Fruit fly (Drosophila melanogaster) whole organism, embryonic: ENCODE measurements around the gene CG17377.

Experiments
- Aef1 ChIP-seq: fragments of 200-800 bp; sonication (Bioruptor generic); IDR thresholded peaks from 3 replicates; pipeline ENCODE4 v1.3.6; 2022; ENCODE audit warnings: missing biosample characterization, missing genetic modification characterization
- BtbVII ChIP-seq: fragments of 200-800 bp; sonication (Bioruptor generic); optimal IDR thresholded peaks from 3 replicates; lab custom pipeline; 2017; ENCODE audit warnings: missing biosample characterization, mild to moderate bottlenecking, missing genetic modification characterization
- CG10431 ChIP-seq: fragments of 200-800 bp; sonication (Bioruptor generic); optimal IDR thresholded peaks from 3 replicates; lab custom pipeline; 2018; ENCODE audit warnings: missing biosample characterization, mild to moderate bottlenecking, missing genetic modification characterization
- CG13296 ChIP-seq: fragments of 200-800 bp; sonication (Bioruptor generic); optimal IDR thresholded peaks from 3 replicates; lab custom pipeline; 2018; ENCODE audit warnings: missing biosample characterization, mild to moderate bottlenecking, missing genetic modification characterization
- CG13775 ChIP-seq: fragments of 200-800 bp; sonication (Bioruptor generic); optimal IDR thresholded peaks from 3 replicates; lab custom pipeline; 2017; ENCODE audit warnings: missing biosample characterization, mild to moderate bottlenecking, missing genetic modification characterization
- CG14860 ChIP-seq: fragments of 200-800 bp; sonication (Bioruptor generic); IDR thresholded peaks from 3 replicates; pipeline ENCODE4 v1.3.6; 2022; ENCODE audit warnings: missing biosample characterization, missing genetic modification characterization; ENCODE audit not compliant: partially characterized antibody
- CG15011 ChIP-seq: fragments of 200-800 bp; sonication (Bioruptor generic); optimal IDR thresholded peaks from 3 replicates; lab custom pipeline; 2018; ENCODE audit warnings: missing biosample characterization, mild to moderate bottlenecking, missing genetic modification characterization
- CG1647 ChIP-seq: fragments of 200-800 bp; sonication (Bioruptor generic); optimal IDR thresholded peaks from 3 replicates; lab custom pipeline; 2016; ENCODE audit warnings: missing biosample characterization, missing genetic modification characterization
- CG17612 ChIP-seq: fragments of 200-800 bp; sonication (Bioruptor generic); IDR thresholded peaks from 2 replicates; pipeline ENCODE4 v1.3.6; 2022; ENCODE audit warnings: missing biosample characterization, missing genetic modification characterization
- CG1792 ChIP-seq: fragments of 200-800 bp; sonication (Bioruptor generic); optimal IDR thresholded peaks from 2 replicates; lab custom pipeline; 2016; ENCODE audit warnings: missing biosample characterization, missing genetic modification characterization
- CG18262 ChIP-seq: fragments of 200-800 bp; optimal IDR thresholded peaks from 3 replicates; lab custom pipeline; 2019; ENCODE audit warnings: missing biosample characterization, mild to moderate bottlenecking, missing genetic modification characterization, moderate library complexity
- CG2116 ChIP-seq: fragments of 200-800 bp; sonication (Bioruptor generic); optimal IDR thresholded peaks from 3 replicates; lab custom pipeline; 2018; ENCODE audit warnings: missing biosample characterization, mild to moderate bottlenecking, missing genetic modification characterization
- CG2202 ChIP-seq: fragments of 200-800 bp; sonication (Bioruptor generic); optimal IDR thresholded peaks from 2 replicates; lab custom pipeline; 2018; ENCODE audit warnings: missing biosample characterization, mild to moderate bottlenecking, missing genetic modification characterization
- CG5180 ChIP-seq: fragments of 200-800 bp; sonication (Bioruptor generic); optimal IDR thresholded peaks from 3 replicates; lab custom pipeline; 2017; ENCODE audit warnings: missing biosample characterization, missing genetic modification characterization, mild to moderate bottlenecking, moderate library complexity, missing genetic modification reagents
- CG5953 ChIP-seq: fragments of 200-800 bp; sonication (Bioruptor generic); IDR thresholded peaks from 2 replicates; pipeline ENCODE4 v1.3.6; 2022; ENCODE audit warnings: missing biosample characterization, missing genetic modification characterization
- CG7928 ChIP-seq: fragments of 200-800 bp; sonication (Bioruptor generic); optimal IDR thresholded peaks from 2 replicates; lab custom pipeline; 2017; ENCODE audit warnings: missing biosample characterization, mild to moderate bottlenecking, missing genetic modification characterization
- CG8089 ChIP-seq: fragments of 200-800 bp; sonication (Bioruptor generic); optimal IDR thresholded peaks from 3 replicates; lab custom pipeline; 2016; ENCODE audit warnings: missing biosample characterization, missing genetic modification characterization
- CG9876 ChIP-seq: fragments of 200-800 bp; sonication (Bioruptor generic); optimal IDR thresholded peaks from 2 replicates; lab custom pipeline; 2016; ENCODE audit warnings: missing biosample characterization, missing genetic modification characterization
- Elba2 ChIP-seq: fragments of 200-800 bp; sonication (Bioruptor generic); optimal IDR thresholded peaks from 3 replicates; lab custom pipeline; 2016; ENCODE audit warnings: missing biosample characterization, missing genetic modification characterization
- HHEX ChIP-seq: fragments of 200-800 bp; sonication (Bioruptor generic); optimal IDR thresholded peaks from 3 replicates; lab custom pipeline; 2017; ENCODE audit warnings: missing biosample characterization, mild to moderate bottlenecking, missing genetic modification characterization, missing genetic modification reagents
- Hr39 ChIP-seq: fragments of >200 bp; optimal IDR thresholded peaks from 2 replicates; lab custom pipeline; 2017
- MESR4 ChIP-seq: fragments of 200-800 bp; sonication (Bioruptor generic); optimal IDR thresholded peaks from 2 replicates; lab custom pipeline; 2018; ENCODE audit warnings: missing biosample characterization, mild to moderate bottlenecking, missing genetic modification characterization, moderate library complexity
- Med ChIP-seq: fragments of 200-800 bp; sonication (Bioruptor generic); peaks from one replicate; lab custom pipeline; 2016; ENCODE audit warnings: missing biosample characterization, missing genetic modification characterization, mild to moderate bottlenecking, inconsistent platforms, moderate library complexity
- NFAT ChIP-seq: fragments of 200-800 bp; sonication (Bioruptor generic); IDR thresholded peaks from 2 replicates; pipeline ENCODE4 v1.3.6; 2022; ENCODE audit warnings: missing biosample characterization, missing genetic modification characterization
- Nf-YB ChIP-seq: fragments of 200-800 bp; sonication (Bioruptor generic); optimal IDR thresholded peaks from 3 replicates; lab custom pipeline; 2019; ENCODE audit warnings: missing biosample characterization, mild to moderate bottlenecking, missing genetic modification characterization, moderate library complexity
- Xbp1 ChIP-seq: fragments of 200-800 bp; sonication (Bioruptor generic); optimal IDR thresholded peaks from 3 replicates; lab custom pipeline; 2016; ENCODE audit warnings: missing biosample characterization, mild to moderate bottlenecking, missing genetic modification characterization
- ap ChIP-seq: fragments of 200-800 bp; sonication (Bioruptor generic); IDR thresholded peaks from 2 replicates; pipeline ENCODE4 v1.3.6; 2022; ENCODE audit warnings: missing biosample characterization, missing genetic modification characterization
- dati ChIP-seq: fragments of 200-800 bp; sonication (Bioruptor generic); IDR thresholded peaks from 2 replicates; pipeline ENCODE4 v1.3.6; 2022; ENCODE audit warnings: missing biosample characterization, missing genetic modification characterization
- dpn ChIP-seq, 2 experiments: fragments of 200-800 bp; sonication (Bioruptor generic); optimal IDR thresholded peaks; 3 replicates each; lab custom pipeline; 2016; ENCODE audit warnings: missing biosample characterization in 2 of 2, missing genetic modification characterization in 2 of 2
- esg ChIP-seq: fragments of 200-800 bp; sonication (Bioruptor generic); conservative IDR thresholded peaks from 2 replicates; pipeline ENCODE4 v1.3.6; 2022; ENCODE audit warnings: missing biosample characterization, missing genetic modification characterization
- fd3F ChIP-seq: fragments of 200-800 bp; sonication (Bioruptor generic); optimal IDR thresholded peaks from 2 replicates; lab custom pipeline; 2018; ENCODE audit warnings: missing biosample characterization, mild to moderate bottlenecking, missing genetic modification characterization, moderate library complexity
- ftz-f1 ChIP-seq: fragments of 200-800 bp; sonication (Bioruptor generic); optimal IDR thresholded peaks from 2 replicates; lab custom pipeline; 2016; ENCODE audit warnings: missing biosample characterization, missing genetic modification characterization
- grau ChIP-seq: fragments of 200-800 bp; optimal IDR thresholded peaks from 3 replicates; lab custom pipeline; 2019; ENCODE audit warnings: missing biosample characterization, mild to moderate bottlenecking, missing genetic modification characterization, moderate library complexity
- hb ChIP-seq: fragments of 200-800 bp; sonication (Bioruptor generic); IDR thresholded peaks from 3 replicates; pipeline ENCODE4 v1.3.6; 2022; ENCODE audit warnings: missing biosample characterization, missing genetic modification characterization; ENCODE audit not compliant: partially characterized antibody
- jigr1 ChIP-seq: fragments of 200-800 bp; sonication (Bioruptor generic); IDR thresholded peaks from 3 replicates; pipeline ENCODE4 v1.3.6; 2022; ENCODE audit warnings: missing biosample characterization, missing genetic modification characterization
- nerfin-1 ChIP-seq: fragments of 200-800 bp; sonication (Bioruptor generic); optimal IDR thresholded peaks from 3 replicates; lab custom pipeline; 2019; ENCODE audit warnings: missing biosample characterization, mild to moderate bottlenecking, missing genetic modification characterization, moderate library complexity
- org-1 ChIP-seq: fragments of 200-800 bp; sonication (Bioruptor generic); optimal IDR thresholded peaks from 2 replicates; lab custom pipeline; 2017; ENCODE audit warnings: missing biosample characterization, missing genetic modification characterization
- otp ChIP-seq: fragments of 200-800 bp; sonication (Bioruptor generic); IDR thresholded peaks from 3 replicates; pipeline ENCODE4, ENCODE4 v1.3.6; 2022; ENCODE audit warnings: missing biosample characterization, missing genetic modification characterization
- peb ChIP-seq: fragments of 200-800 bp; sonication (Bioruptor generic); IDR thresholded peaks from 2 replicates; pipeline ENCODE4 v1.3.6; 2022; ENCODE audit warnings: missing biosample characterization, missing genetic modification characterization
- phol ChIP-seq: fragments of 200-800 bp; sonication (Bioruptor generic); optimal IDR thresholded peaks from 3 replicates; lab custom pipeline; 2018; ENCODE audit warnings: missing biosample characterization, mild to moderate bottlenecking, missing genetic modification characterization, moderate library complexity
- toy ChIP-seq: fragments of 200-800 bp; sonication (Bioruptor generic); IDR thresholded peaks from 2 replicates; pipeline ENCODE4 v1.3.6; 2022; ENCODE audit warnings: missing biosample characterization, missing genetic modification characterization
- vnd ChIP-seq: fragments of 200-800 bp; sonication (Bioruptor generic); IDR thresholded peaks from 3 replicates; pipeline ENCODE4 v1.3.6; 2022; ENCODE audit warnings: missing biosample characterization, missing genetic modification characterization; ENCODE audit not compliant: partially characterized antibody
- vvl ChIP-seq: fragments of 200-800 bp; sonication (Bioruptor generic); IDR thresholded peaks from 2 replicates; pipeline ENCODE4 v1.3.6; 2022; ENCODE audit warnings: missing biosample characterization, missing genetic modification characterization

The CG17377 gene

DNA sequence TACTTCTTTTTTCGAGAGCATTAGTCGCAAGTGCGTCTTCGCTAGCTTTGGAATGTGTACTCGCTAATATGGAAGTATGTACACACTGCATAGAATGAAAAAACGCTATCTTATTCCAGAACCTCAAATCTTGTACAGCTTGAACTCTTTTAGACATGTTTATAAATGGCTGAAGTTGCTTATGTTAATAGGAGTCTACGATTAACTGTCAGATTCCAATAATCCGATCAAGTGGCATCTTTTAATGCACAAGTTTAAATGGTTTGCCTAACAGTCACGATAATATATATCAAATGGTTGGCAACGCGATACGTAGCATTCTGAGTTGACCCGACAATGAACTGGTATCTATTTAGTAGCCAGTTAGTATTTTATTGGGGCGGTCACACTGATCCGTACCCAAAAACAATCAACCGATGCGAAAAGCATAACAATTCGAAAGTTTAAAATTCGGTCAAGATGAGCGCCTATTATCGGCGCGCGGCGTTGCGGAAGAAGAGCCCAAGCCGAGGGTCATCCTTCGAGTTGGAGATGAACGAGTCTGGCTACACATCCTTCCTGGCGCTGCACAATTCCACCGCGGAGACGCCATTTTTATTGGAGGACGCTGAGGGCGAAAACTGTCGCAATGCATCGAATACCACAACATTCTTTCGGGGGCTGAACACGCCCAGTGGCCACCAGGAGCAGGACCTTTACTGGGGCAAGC is 49.5 kb upstream of the CG17377 start, which contains the start of gene Rca1 (continued):
- TF ChIP-seq CG14860 (GFP tag; lab: Robert Waterston, UW) (no peak), vvl (no peak), NFAT (no peak), CG2202 (tag; lab: Kevin White, UChicago) (no peak), fd3F (GFP tag; lab: Kevin White, UChicago) (no peak), Elba2 (GFP tag; lab: Kevin White, UChicago) (peak; percentile 45), phol (peak; percentile 89), CG18262 (no peak), CG13775 (GFP tag; lab: Kevin White, UChicago) (no peak), hb (GFP tag; lab: Robert Waterston, UW) (no peak), BtbVII (no peak), CG2116 (GFP tag; lab: Kevin White, UChicago) (peak; percentile 66), vnd (GFP tag; lab: Robert Waterston, UW) (no peak), esg (GFP tag; lab: Robert Waterston, UW) (no peak), CG5953 (GFP tag; lab: Robert Waterston, UW) (0 out of 2 replicates have a peak, but pooled peaks have one; percentile 16), CG5180 (GFP tag; lab: Kevin White, UChicago) (no peak), HHEX (GFP tag; lab: Kevin White, UChicago) (no peak), CG17612 (GFP tag; lab: Robert Waterston, UW) (no peak), CG1647 (GFP tag; lab: Kevin White, UChicago) (no peak), otp (GFP tag; lab: Robert Waterston, UW) (no peak), CG9876 (GFP tag; lab: Kevin White, UChicago) (no peak), nerfin-1 (tag; lab: Kevin White, UChicago) (peak; percentile 60), CG10431 (GFP tag; lab: Kevin White, UChicago) (no peak), Nf-YB (GFP tag; lab: Kevin White, UChicago) (no peak), CG13296 (GFP tag; lab: Kevin White, UChicago) (no peak), MESR4 (peak; percentile 55), CG8089 (GFP tag; lab: Kevin White, UChicago) (no peak), Aef1 (GFP tag; lab: Robert Waterston, UW) (no peak), dati (no peak), Xbp1 (no peak), ftz-f1 (GFP tag; lab: Kevin White, UChicago) (no peak), grau (tag; lab: Kevin White, UChicago) (peak; percentile 3), jigr1 (GFP tag; lab: Robert Waterston, UW) (no peak), CG7928 (GFP tag; lab: Kevin White, UChicago) (no peak), ap (GFP tag; lab: Robert Waterston, UW) (no peak), peb (GFP tag; lab: Robert Waterston, UW) (no peak), CG1792 (GFP tag; lab: Kevin White, UChicago) (no peak), toy (GFP tag; lab: Robert Waterston, UW) (no peak), dpn (GFP tag; optimal IDR thresholded peaks at IDR 0.05; lab: Kevin White, UChicago) (no peak), Med (GFP tag; lab: Kevin White, UChicago) (peak; percentile 69), org-1 (no peak), CG15011 (GFP tag; lab: Kevin White, UChicago) (no peak), Hr39 (no peak)
- TF ChIP-seq, all 482 proteins: peak for 67
